Worm (Caenorhabditis elegans): ENCODE measurements around the gene asb-1.

asb-1 gene

ce11 chrIII:4560393-4560890 lies 35.2 kb downstream of the asb-1 start (continued):
- no peak for TF ChIP-seq ceh-82 (tag; optimal IDR thresholded peaks at IDR 0.05)
- peak; percentile 45 for TF ChIP-seq peb-1 (tag; optimal IDR thresholded peaks at IDR 0.05)
- no peak for TF ChIP-seq blmp-1 (tag; optimal IDR thresholded peaks at IDR 0.05; ENCODE audit: insufficient read depth)

ce11 chrIII:4555345-4555744 lies 40.3 kb downstream of the asb-1 start:
- TF ChIP-seq F13H6.1 (tag; optimal IDR thresholded peaks at IDR 0.05) (peak; percentile 14), Y55F3AM.14 (GFP tag; optimal IDR thresholded peaks at IDR 0.05) (no peak), C34F6.9 (tag; optimal IDR thresholded peaks at IDR 0.05) (peak; percentile 45), lsy-2 (tag; optimal IDR thresholded peaks at IDR 0.05) (peak in 1 of 2 experiments; percentile 30), unc-55 (GFP tag; optimal IDR thresholded peaks at IDR 0.05) (peak; percentile 61), gmeb-1 (tag; optimal IDR thresholded peaks at IDR 0.05) (no peak)

- TF ChIP-seq mbf-1 (tag; optimal IDR thresholded peaks at IDR 0.05) (no peak), nhr-77 (tag; optimal IDR thresholded peaks at IDR 0.05) (no peak), nhr-12 (tag; optimal IDR thresholded peaks at IDR 0.05) (no peak), lin-39 (tag; optimal IDR thresholded peaks at IDR 0.05) (no peak), ztf-11 (tag; optimal IDR thresholded peaks at IDR 0.05) (no peak), elt-3 (tag; optimal IDR thresholded peaks at IDR 0.05) (no peak), nhr-129 (tag; optimal IDR thresholded peaks at IDR 0.05) (no peak), alr-1 (tag; optimal IDR thresholded peaks at IDR 0.05) (no peak), ceh-16 (tag; optimal IDR thresholded peaks at IDR 0.05) (no peak), ztf-1 (GFP tag; conservative IDR thresholded peaks at IDR 0.05) (no peak), nhr-21 (tag; optimal IDR thresholded peaks at IDR 0.05) (no peak), blmp-1 (tag; optimal IDR thresholded peaks at IDR 0.05; ENCODE audit: insufficient read depth) (no peak), dmd-4 (tag; optimal IDR thresholded peaks at IDR 0.05) (no peak), aly-2 (tag; optimal IDR thresholded peaks at IDR 0.05) (no peak), C34F6.9 (tag; optimal IDR thresholded peaks at IDR 0.05) (no peak), skn-1 (tag; optimal IDR thresholded peaks at IDR 0.05) (no peak), nhr-25 (tag; optimal IDR thresholded peaks at IDR 0.05) (no peak), nhr-10 (tag; optimal IDR thresholded peaks at IDR 0.05) (no peak), sma-3 (GFP tag; optimal IDR thresholded peaks at IDR 0.05) (no peak)
Measured at ce11 chrIII:4553316-4553715, 42.3 kb downstream of the asb-1 start, which contains the start of gene imph-1. TSS of gene imph-1 (plus strand) at chrIII:4553616.

- TF ChIP-seq nhr-6 (tag; optimal IDR thresholded peaks at IDR 0.05) (no peak), ZK546.5 (tag; optimal IDR thresholded peaks at IDR 0.05) (no peak), ztf-1 (GFP tag; conservative IDR thresholded peaks at IDR 0.05) (no peak), sma-9 (GFP tag; optimal IDR thresholded peaks at IDR 0.05) (no peak), sma-9 (tag; optimal IDR thresholded peaks at IDR 0.05) (no peak), crh-2 (tag; optimal IDR thresholded peaks at IDR 0.05) (no peak), fos-1 (tag; optimal IDR thresholded peaks at IDR 0.05) (peak; percentile 21), R02D3.7 (tag; optimal IDR thresholded peaks at IDR 0.05) (no peak)
Measured at ce11 chrIII:4552872-4553271, 42.7 kb downstream of the asb-1 start.

ce11 chrIII:4551963-4552362 lies 43.7 kb downstream of the asb-1 start:
- TF ChIP-seq unc-62 (GFP tag; optimal IDR thresholded peaks at IDR 0.05) (no peak), peb-1 (tag; optimal IDR thresholded peaks at IDR 0.05) (peak; percentile 71), sma-3 (GFP tag; optimal IDR thresholded peaks at IDR 0.05) (peak; percentile 46), nhr-237 (tag; optimal IDR thresholded peaks at IDR 0.05) (no peak), ztf-4 (tag; optimal IDR thresholded peaks at IDR 0.05) (no peak), lin-13 (GFP tag; optimal IDR thresholded peaks at IDR 0.05) (peak; percentile 54), mbf-1 (tag; optimal IDR thresholded peaks at IDR 0.05) (no peak), blmp-1 (tag; optimal IDR thresholded peaks at IDR 0.05; ENCODE audit: insufficient read depth) (peak; percentile 5), unc-55 (GFP tag; optimal IDR thresholded peaks at IDR 0.05) (peak; percentile 68), ama-1 (optimal IDR thresholded peaks at IDR 0.05) (no peak), ZK546.5 (tag; optimal IDR thresholded peaks at IDR 0.05) (no peak), aly-2 (tag; optimal IDR thresholded peaks at IDR 0.05) (no peak), nhr-6 (tag; optimal IDR thresholded peaks at IDR 0.05) (no peak), R02D3.7 (tag; optimal IDR thresholded peaks at IDR 0.05) (no peak), gmeb-1 (tag; optimal IDR thresholded peaks at IDR 0.05) (peak; percentile 49), nhr-77 (tag; optimal IDR thresholded peaks at IDR 0.05) (no peak), alr-1 (tag; optimal IDR thresholded peaks at IDR 0.05) (no peak), ztf-11 (tag; optimal IDR thresholded peaks at IDR 0.05) (no peak), fos-1 (tag; optimal IDR thresholded peaks at IDR 0.05) (peak; percentile 83), egl-27 (tag; optimal IDR thresholded peaks at IDR 0.05) (peak; percentile 61), nhr-12 (tag; optimal IDR thresholded peaks at IDR 0.05) (no peak), skn-1 (tag; optimal IDR thresholded peaks at IDR 0.05) (no peak), elt-1 (tag; optimal IDR thresholded peaks at IDR 0.05) (no peak), sem-4 (tag; optimal IDR thresholded peaks at IDR 0.05) (peak; percentile 50), mdl-1 (tag; optimal IDR thresholded peaks at IDR 0.05) (peak; percentile 26 to 49), zag-1 (tag; optimal IDR thresholded peaks at IDR 0.05) (peak; percentile 32), crh-2 (tag; optimal IDR thresholded peaks at IDR 0.05) (peak; percentile 71), nhr-10 (tag; optimal IDR thresholded peaks at IDR 0.05) (no peak), ceh-16 (tag; optimal IDR thresholded peaks at IDR 0.05) (no peak), nhr-129 (tag; optimal IDR thresholded peaks at IDR 0.05) (peak; percentile 91), ceh-82 (tag; optimal IDR thresholded peaks at IDR 0.05) (no peak), mab-5 (tag; optimal IDR thresholded peaks at IDR 0.05) (peak; percentile 17), lsy-2 (tag; optimal IDR thresholded peaks at IDR 0.05) (peak in 1 of 2 experiments; percentile 71)

Data from whole organism, L2 larva.